Worm (Caenorhabditis elegans): Measurements from ENCODE around the gene lron-1.

The lron-1 gene

DNA sequence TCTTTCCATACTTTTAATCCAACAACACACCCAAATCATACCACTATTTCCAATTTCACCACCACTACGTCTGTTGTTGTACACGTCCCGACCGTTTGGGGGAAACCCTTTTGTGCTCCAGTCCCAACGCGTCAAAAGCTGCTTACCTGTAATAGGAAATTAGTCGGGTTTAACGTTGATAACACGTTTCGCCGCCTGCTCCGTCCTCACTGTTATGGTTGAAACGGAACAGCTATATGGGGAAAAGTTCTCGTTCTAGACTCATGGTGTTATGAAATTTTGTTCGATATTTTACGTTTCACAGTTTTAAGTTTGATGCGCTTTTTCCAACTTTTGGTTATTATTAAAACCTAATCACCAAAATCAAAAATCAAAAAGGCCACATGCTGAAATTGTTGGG, 36.6 kb upstream of the lron-1 start:
- TF ChIP-seq ceh-9 (tag; optimal IDR thresholded peaks at IDR 0.05) (no peak), madf-2 (tag; optimal IDR thresholded peaks at IDR 0.05) (no peak), unc-86 (tag; optimal IDR thresholded peaks at IDR 0.05) (no peak), ttx-3 (tag; optimal IDR thresholded peaks at IDR 0.05) (no peak), ets-4 (tag; optimal IDR thresholded peaks at IDR 0.05) (no peak), sdc-2 (tag; optimal IDR thresholded peaks at IDR 0.05) (no peak), nhr-232 (tag; optimal IDR thresholded peaks at IDR 0.05) (no peak), unc-55 (GFP tag; optimal IDR thresholded peaks at IDR 0.05) (no peak), lin-11 (tag; optimal IDR thresholded peaks at IDR 0.05) (no peak), ahr-1 (tag; optimal IDR thresholded peaks at IDR 0.05) (no peak), rnt-1 (tag; optimal IDR thresholded peaks at IDR 0.05) (no peak), nfya-1 (tag; optimal IDR thresholded peaks at IDR 0.05) (no peak), ceh-2 (tag; optimal IDR thresholded peaks at IDR 0.05) (no peak), pha-2 (tag; optimal IDR thresholded peaks at IDR 0.05) (no peak), eyg-1 (tag; optimal IDR thresholded peaks at IDR 0.05) (no peak), unc-3 (GFP tag; conservative IDR thresholded peaks at IDR 0.05) (no peak), unc-3 (tag; optimal IDR thresholded peaks at IDR 0.05) (no peak), ceh-22 (tag; optimal IDR thresholded peaks at IDR 0.05) (no peak), elt-4 (tag; optimal IDR thresholded peaks at IDR 0.05) (no peak), ceh-6 (GFP tag; optimal IDR thresholded peaks at IDR 0.05) (no peak)

DNA sequence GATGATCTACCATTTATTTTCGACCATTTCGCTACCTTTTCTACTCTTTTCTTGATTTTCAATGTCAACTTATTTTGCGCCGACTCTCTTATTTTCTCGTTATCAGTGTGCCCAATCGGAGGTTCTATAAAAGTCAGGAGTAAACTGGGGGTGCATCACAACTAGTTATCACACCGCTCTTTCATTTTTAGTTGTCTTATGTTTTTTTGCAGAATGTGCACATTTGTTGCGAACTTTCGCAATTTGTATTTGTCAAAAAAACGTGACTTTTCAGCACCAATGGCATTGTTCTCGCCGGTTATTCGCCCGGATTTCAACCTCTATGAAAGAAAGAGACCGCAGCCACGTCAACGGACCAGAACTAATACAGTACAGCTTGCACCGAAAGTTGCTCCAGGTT, 34.9 kb upstream of the lron-1 start:
- TF ChIP-seq ref-2 (tag; optimal IDR thresholded peaks at IDR 0.05) (no peak), unc-86 (tag; optimal IDR thresholded peaks at IDR 0.05) (no peak), ceh-31 (tag; optimal IDR thresholded peaks at IDR 0.05) (no peak), zip-5 (tag; optimal IDR thresholded peaks at IDR 0.05) (no peak), T23F11.4 (GFP tag; optimal IDR thresholded peaks at IDR 0.05) (no peak), pha-4 (tag; optimal IDR thresholded peaks at IDR 0.05) (no peak), eyg-1 (tag; optimal IDR thresholded peaks at IDR 0.05) (no peak), F13H6.1 (tag; optimal IDR thresholded peaks at IDR 0.05) (no peak), ceh-45 (GFP tag; IDR thresholded peaks at IDR 0.05) (no peak), pros-1 (tag; optimal IDR thresholded peaks at IDR 0.05) (no peak), ceh-14 (tag; optimal IDR thresholded peaks at IDR 0.05) (no peak), ama-1 (optimal IDR thresholded peaks at IDR 0.05) (no peak), unc-42 (tag; optimal IDR thresholded peaks at IDR 0.05) (no peak), sdc-2 (tag; optimal IDR thresholded peaks at IDR 0.05) (no peak), nhr-232 (tag; optimal IDR thresholded peaks at IDR 0.05) (no peak), K09A11.1 (tag; optimal IDR thresholded peaks at IDR 0.05; ENCODE audit: insufficient read depth) (no peak)

ce11 chrX:14539468-14539867, 33.1 kb upstream of the lron-1 start:
- TF ChIP-seq lim-6 (tag; optimal IDR thresholded peaks at IDR 0.05) (no peak), ceh-48 (tag; optimal IDR thresholded peaks at IDR 0.05) (no peak)

DNA sequence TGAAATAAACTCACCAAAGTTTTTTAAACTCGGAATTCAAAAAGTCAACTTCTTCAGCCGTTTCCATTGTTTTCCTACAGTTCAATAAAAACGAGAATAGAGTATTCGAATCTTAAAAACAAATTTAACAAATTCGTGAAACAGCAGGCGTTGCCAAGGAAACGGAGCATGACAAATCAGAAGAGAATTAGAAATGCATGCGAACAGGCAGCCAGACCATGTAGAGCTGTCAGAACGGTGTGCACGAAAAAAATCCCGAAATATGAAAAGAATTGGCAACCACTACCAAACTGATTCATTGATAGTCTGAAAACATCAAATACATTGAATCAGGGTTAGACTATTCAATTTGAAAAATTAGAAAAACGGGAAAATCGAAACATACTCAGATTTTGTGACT, 30.5 kb upstream of the lron-1 start, which contains the start of gene fbxa-81:
TSS of gene fbxa-81 (minus strand) at position 101 of the 400 bp plus-strand sequence.
- TF ChIP-seq zip-5 (tag; optimal IDR thresholded peaks at IDR 0.05): no peak

- TF ChIP-seq ztf-16 (tag; optimal IDR thresholded peaks at IDR 0.05): no peak
Measured at ce11 chrX:14543224-14543623, 29.3 kb upstream of the lron-1 start, which contains the start of gene T24C2.3. Gene T24C2.3, plus strand, starts transcription at chrX:14543524.

ce11 chrX:14545543-14545942, 27.0 kb upstream of the lron-1 start, which contains the start of gene enri-2:
Gene enri-2, plus strand, starts transcription at chrX:14545843.
- no peak for TF ChIP-seq ets-4 (tag; optimal IDR thresholded peaks at IDR 0.05)
- no peak for TF ChIP-seq hlh-13 (GFP tag; optimal IDR thresholded peaks at IDR 0.05)
- no peak for TF ChIP-seq mec-3 (tag; optimal IDR thresholded peaks at IDR 0.05; ENCODE audit: borderline replicate concordance)
- no peak for TF ChIP-seq ceh-45 (GFP tag; IDR thresholded peaks at IDR 0.05)
- TF ChIP-seq K02D7.2 (tag; optimal IDR thresholded peaks at IDR 0.05): no peak
- no peak for TF ChIP-seq unc-3 (GFP tag; conservative IDR thresholded peaks at IDR 0.05)
- TF ChIP-seq unc-3 (tag; optimal IDR thresholded peaks at IDR 0.05): no peak
- TF ChIP-seq tbx-2 (tag; optimal IDR thresholded peaks at IDR 0.05): no peak
- TF ChIP-seq pros-1 (tag; optimal IDR thresholded peaks at IDR 0.05): no peak
- TF ChIP-seq hlh-8 (tag; optimal IDR thresholded peaks at IDR 0.05): no peak
- no peak for TF ChIP-seq ceh-14 (tag; optimal IDR thresholded peaks at IDR 0.05)
- no peak for TF ChIP-seq unc-42 (tag; optimal IDR thresholded peaks at IDR 0.05)
- TF ChIP-seq sdc-2 (tag; optimal IDR thresholded peaks at IDR 0.05): no peak
- TF ChIP-seq lin-11 (tag; optimal IDR thresholded peaks at IDR 0.05): no peak
- no peak for TF ChIP-seq ceh-19 (GFP tag; optimal IDR thresholded peaks at IDR 0.05)
- no peak for TF ChIP-seq syd-9 (tag; optimal IDR thresholded peaks at IDR 0.05)

Measured in whole organism, late embryonic.